Worm (Caenorhabditis elegans): ENCODE measurements around the gene T23G4.2.

DNA sequence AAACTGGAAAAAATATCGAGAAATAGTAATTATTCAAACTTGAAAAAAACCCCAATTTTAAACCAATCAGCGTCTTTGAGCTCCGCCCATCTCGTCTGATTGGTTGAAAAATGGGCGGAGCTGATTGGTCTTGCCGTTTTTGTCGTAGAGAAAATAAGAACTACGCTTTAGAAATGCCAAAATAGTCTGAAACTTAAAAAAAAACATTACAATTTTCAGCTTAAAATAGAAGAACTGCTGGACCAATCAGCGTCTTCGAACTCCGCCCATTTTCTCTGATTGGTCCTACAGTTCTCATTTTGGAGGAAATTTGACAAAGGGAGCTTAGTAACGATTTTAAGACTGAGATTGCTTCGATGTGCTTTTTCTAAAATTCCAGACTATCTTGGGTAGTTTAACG, 9.9 kb downstream of the T23G4.2 start:
- TF ChIP-seq F37B4.10 (GFP tag; IDR thresholded peaks at IDR 0.05) (no peak), ztf-22 (GFP tag; optimal IDR thresholded peaks at IDR 0.05) (no peak), Y79H2A.3 (GFP tag; conservative IDR thresholded peaks at IDR 0.05) (no peak), D2030.7 (GFP tag; IDR thresholded peaks at IDR 0.05) (no peak), sea-2 (GFP tag; IDR thresholded peaks at IDR 0.05) (no peak), attf-5 (GFP tag; optimal IDR thresholded peaks at IDR 0.05) (no peak), madf-3 (GFP tag; IDR thresholded peaks at IDR 0.05) (no peak), attf-3 (GFP tag; conservative IDR thresholded peaks at IDR 0.05) (no peak), lin-40 (tag; optimal IDR thresholded peaks at IDR 0.05) (no peak), F10E7.11 (tag; optimal IDR thresholded peaks at IDR 0.05) (no peak), unc-62 (GFP tag; optimal IDR thresholded peaks at IDR 0.05) (no peak)

Measured in whole organism, young adult.